Worm (Caenorhabditis elegans): Measurements from ENCODE around the gene rei-1.

rei-1 gene

ce11 chrIII:4086536-4086935 is 11.5 kb downstream of the rei-1 start, which contains the start of gene kin-19:
Gene kin-19 (minus strand): TSS chrIII:4086636.
- TF ChIP-seq W03F9.2 (tag; optimal IDR thresholded peaks at IDR 0.05): no peak
- TF ChIP-seq him-1 (tag; optimal IDR thresholded peaks at IDR 0.05): no peak
- TF ChIP-seq dao-5 (tag; optimal IDR thresholded peaks at IDR 0.05): no peak

DNA sequence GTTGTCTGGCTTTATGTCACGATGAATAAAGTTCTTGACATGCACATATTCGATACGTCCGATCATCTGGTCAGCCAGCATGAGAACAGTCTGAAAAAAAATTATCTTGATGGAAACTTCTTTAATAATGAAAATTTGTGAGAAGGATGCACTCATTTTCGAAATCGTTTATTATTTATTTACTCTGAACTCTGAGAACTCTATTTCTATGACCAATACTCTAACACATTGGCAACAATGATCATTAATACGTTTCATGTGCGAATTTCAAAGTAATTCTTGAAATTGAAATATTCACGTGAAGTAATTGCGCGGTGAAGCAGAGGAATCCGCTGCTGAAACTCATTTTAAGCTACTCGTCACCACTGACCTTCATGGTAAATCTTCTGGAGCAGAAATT is 12.3 kb downstream of the rei-1 start:
- TF ChIP-seq dao-5 (tag; optimal IDR thresholded peaks at IDR 0.05): no peak
- no peak for TF ChIP-seq W03F9.2 (tag; optimal IDR thresholded peaks at IDR 0.05)
- TF ChIP-seq him-1 (tag; optimal IDR thresholded peaks at IDR 0.05): no peak

ce11 chrIII:4083429-4083828 is 14.6 kb downstream of the rei-1 start:
- no peak for TF ChIP-seq him-1 (tag; optimal IDR thresholded peaks at IDR 0.05)
- TF ChIP-seq dao-5 (tag; optimal IDR thresholded peaks at IDR 0.05): no peak
- no peak for TF ChIP-seq W03F9.2 (tag; optimal IDR thresholded peaks at IDR 0.05)

DNA sequence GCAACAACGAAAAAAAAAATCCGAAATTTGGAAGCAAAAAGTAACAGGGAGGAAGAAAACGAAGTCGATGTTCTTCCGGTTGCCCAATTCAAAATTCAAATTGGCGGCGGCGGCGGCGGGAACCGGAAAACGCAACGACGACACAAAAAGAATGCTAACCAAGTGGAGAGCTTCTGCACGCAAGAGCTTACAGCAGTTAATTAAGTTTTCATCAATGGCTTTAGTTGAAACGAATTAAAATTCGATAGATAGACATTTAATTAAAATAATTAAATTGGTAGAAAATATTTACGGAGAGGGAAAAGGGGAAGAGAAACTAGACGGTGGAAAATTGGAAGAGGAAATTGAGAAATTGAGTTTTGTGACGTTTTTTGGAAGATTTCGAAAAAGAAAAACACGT is 27.8 kb downstream of the rei-1 start:
- TF ChIP-seq W03F9.2 (tag; optimal IDR thresholded peaks at IDR 0.05): no peak
- TF ChIP-seq him-1 (tag; optimal IDR thresholded peaks at IDR 0.05): no peak
- TF ChIP-seq dao-5 (tag; optimal IDR thresholded peaks at IDR 0.05): no peak

DNA sequence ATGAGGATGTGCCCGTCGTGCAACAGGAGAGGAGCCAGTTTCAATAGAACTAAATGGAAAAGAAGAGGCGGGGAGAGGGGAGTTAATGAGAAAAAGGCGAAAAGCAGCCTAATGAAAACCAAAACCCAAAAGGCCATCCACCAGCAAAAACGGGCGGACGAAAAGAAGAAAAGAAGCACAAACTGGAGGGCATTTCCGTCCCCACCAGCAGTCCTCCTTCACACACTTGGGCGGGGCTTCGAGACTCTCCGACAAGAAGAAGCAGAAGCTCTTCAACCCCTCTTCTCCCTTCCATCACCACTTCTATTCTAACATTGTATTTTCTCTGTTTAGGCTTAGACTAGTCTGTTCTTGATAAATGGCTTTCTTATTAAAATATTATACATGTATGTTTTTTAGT is 29.9 kb downstream of the rei-1 start:
- no peak for TF ChIP-seq W03F9.2 (tag; optimal IDR thresholded peaks at IDR 0.05)
- TF ChIP-seq him-1 (tag; optimal IDR thresholded peaks at IDR 0.05): no peak
- TF ChIP-seq dao-5 (tag; optimal IDR thresholded peaks at IDR 0.05): no peak

DNA sequence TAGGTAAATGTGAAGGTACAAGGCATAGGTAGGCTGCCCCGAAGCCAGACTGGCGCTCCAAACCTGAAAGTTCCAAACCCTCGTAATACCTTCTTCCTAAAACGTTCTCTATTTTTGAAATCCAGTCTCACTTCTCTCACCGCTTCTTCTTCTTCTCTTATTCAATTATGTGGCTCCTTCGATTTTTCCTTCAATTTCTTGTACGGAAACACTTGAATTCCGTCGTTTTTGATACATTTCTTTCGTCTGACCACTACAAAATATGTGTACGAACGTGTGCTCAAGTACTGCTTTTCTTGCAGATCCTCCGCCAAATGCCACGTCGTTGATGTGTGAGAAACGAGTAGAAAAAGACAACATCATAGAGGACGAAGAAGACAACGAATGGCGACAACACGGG is 31.7 kb downstream of the rei-1 start, which contains the start of gene unc-79:
unc-79 (plus strand) TSS at position 301 of the 400 bp plus-strand sequence.
- TF ChIP-seq W03F9.2 (tag; optimal IDR thresholded peaks at IDR 0.05) (no peak), dao-5 (tag; optimal IDR thresholded peaks at IDR 0.05) (no peak), him-1 (tag; optimal IDR thresholded peaks at IDR 0.05) (no peak)

DNA sequence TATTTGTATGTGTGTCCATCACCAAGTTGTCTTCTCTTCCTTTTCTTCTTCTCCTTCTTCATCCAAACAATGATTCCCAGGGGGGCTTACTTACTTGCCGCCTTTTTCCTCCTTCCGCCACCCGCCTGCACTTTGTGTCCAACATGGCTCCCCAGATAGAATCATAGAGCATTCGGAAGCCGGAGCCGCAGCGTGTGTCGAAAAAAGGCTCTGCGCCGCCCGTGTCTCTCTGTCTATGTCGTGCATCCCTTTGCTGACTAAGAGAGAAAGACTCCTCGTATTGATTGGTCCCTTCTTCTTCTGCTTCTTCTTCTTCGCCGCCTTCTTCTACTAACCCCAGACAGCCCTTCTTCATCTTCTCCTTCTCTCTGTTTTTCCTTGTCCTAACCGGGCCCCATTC is 34.3 kb downstream of the rei-1 start:
- TF ChIP-seq W03F9.2 (tag; optimal IDR thresholded peaks at IDR 0.05): no peak
- no peak for TF ChIP-seq dao-5 (tag; optimal IDR thresholded peaks at IDR 0.05)
- peak; percentile 57 for TF ChIP-seq him-1 (tag; optimal IDR thresholded peaks at IDR 0.05)

DNA sequence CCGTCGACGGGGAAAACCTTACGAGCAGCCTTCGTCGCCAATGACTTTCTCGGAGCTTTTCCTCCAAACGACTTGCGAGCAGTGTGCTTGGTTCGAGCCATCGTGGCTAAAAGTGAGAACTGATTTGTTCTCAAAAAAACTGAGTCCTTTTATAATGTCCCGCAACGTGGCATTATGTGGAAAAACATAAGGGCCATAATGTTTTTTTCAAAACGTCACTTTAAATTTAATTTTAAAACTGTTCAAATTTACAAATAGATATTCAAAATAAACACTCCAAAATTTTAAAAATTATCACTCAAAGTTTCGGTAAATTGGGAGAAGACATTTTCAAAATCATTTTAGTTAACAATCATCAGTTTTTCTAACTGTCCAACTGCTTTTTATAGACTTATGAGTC is 38.0 kb downstream of the rei-1 start, which contains the start of gene his-70:
his-70 (minus strand) TSS at position 101 of the 400 bp plus-strand sequence.
- no peak for TF ChIP-seq W03F9.2 (tag; optimal IDR thresholded peaks at IDR 0.05)
- TF ChIP-seq dao-5 (tag; optimal IDR thresholded peaks at IDR 0.05): no peak
- no peak for TF ChIP-seq him-1 (tag; optimal IDR thresholded peaks at IDR 0.05)

ce11 chrIII:4058643-4059042 is 39.3 kb downstream of the rei-1 start, which contains the start of gene his-69:
Gene his-69 (minus strand): TSS chrIII:4058743.
- TF ChIP-seq W03F9.2 (tag; optimal IDR thresholded peaks at IDR 0.05) (no peak), dao-5 (tag; optimal IDR thresholded peaks at IDR 0.05) (no peak), him-1 (tag; optimal IDR thresholded peaks at IDR 0.05) (no peak)

DNA sequence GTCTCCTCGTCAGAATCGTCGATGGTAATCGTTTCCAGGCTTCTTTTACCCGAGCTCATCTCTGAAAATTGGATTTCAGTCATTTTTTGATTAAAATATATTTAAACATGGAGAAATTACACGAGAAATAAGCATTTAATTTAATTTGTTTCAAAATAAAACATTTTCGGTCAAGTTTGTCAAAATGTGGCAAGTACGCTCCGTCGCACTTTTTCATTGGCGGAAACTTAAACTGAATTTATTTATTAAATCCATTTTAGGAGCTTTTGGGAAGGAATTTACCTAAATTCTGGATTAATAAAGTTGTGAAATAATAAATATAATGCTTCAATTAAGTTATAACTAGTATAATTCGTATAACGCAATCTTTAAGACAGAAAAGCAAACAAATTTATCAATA is 40.1 kb downstream of the rei-1 start, which contains the start of gene rcq-5:
rcq-5 (minus strand) TSS at position 83 of the 400 bp plus-strand sequence.
- no peak for TF ChIP-seq dao-5 (tag; optimal IDR thresholded peaks at IDR 0.05)

DNA sequence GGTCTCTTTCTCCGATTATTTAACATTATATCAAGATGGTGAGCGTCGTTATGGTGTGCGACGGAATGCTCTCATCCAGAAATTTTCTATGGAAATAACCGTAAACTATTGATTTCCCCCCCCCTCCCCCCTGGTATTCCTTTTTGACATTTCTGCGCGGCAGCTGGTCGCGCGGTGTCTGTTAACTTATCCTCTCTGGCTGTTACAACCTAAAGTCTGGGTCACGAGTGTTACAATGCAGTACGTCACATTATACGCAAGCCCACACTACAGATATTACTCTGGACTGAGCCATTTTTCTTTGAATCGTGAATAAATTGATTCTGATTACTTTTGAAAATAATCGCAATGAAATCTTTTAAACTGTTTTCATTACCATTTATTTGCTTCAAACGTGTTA is 48.8 kb downstream of the rei-1 start:
- TF ChIP-seq him-1 (tag; optimal IDR thresholded peaks at IDR 0.05) (no peak), W03F9.2 (tag; optimal IDR thresholded peaks at IDR 0.05) (no peak), dao-5 (tag; optimal IDR thresholded peaks at IDR 0.05) (no peak)
